Fruit fly (Drosophila melanogaster): ENCODE data around the gene mid.

DNA sequence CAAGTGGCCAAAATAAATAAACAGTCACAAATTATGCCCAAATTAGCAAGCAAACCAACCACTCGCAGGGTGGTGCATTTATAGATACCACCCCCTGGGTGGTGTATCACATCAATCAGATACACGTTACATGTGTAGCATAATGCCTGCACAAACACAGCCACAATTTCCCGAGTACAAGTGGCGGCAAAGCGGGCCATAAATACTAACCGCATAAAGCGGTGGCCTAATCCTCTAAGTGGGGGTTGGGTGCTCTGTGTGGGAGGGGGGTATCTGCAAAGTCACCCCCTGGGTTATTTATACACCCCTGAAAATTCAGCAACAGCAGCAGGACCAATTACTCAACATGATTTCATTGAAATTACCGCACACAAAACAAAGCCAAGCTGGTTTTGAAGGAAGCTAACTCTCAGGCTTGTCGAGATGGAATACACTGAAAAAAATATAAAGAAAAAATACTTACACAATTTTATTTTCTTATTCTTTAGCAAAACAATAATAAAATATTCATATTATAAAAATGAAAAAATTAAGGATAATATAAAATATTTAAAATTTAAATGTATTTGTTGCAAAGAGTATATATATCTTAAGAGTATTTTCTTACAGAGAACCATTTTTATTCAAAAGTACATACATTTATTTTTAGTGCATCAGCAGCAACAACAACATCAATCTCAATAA lies 15.8 kb upstream of the mid start:
- TF ChIP-seq svp (GFP tag) (no peak), CG9139 (GFP tag; optimal IDR thresholded peaks at IDR 0.05) (no peak), Blimp-1 (GFP tag; optimal IDR thresholded peaks at IDR 0.05) (no peak), CG15336 (GFP tag; IDR thresholded peaks at IDR 0.05) (no peak), fd85E (GFP tag; optimal IDR thresholded peaks at IDR 0.05) (no peak), CG11294 (GFP tag; IDR thresholded peaks at IDR 0.05) (no peak), acj6 (GFP tag; optimal IDR thresholded peaks at IDR 0.05) (peak; percentile 10), vri (GFP tag; optimal IDR thresholded peaks at IDR 0.05) (no peak), Met (GFP tag; optimal IDR thresholded peaks at IDR 0.05) (no peak), CG1621 (tag; optimal IDR thresholded peaks at IDR 0.05) (no peak), Smox (GFP tag; optimal IDR thresholded peaks at IDR 0.05) (no peak), Gug (GFP tag; IDR thresholded peaks at IDR 0.05) (no peak), CG6854 (GFP tag; optimal IDR thresholded peaks at IDR 0.05) (no peak), CG8632 (GFP tag; optimal IDR thresholded peaks at IDR 0.05) (peak; percentile 21)

Data from whole organism, prepupa.